Fruit fly (Drosophila melanogaster) whole organism, embryonic: ENCODE measurements around the gene Grasp65.

Source experiments
- Abd-B ChIP-seq: fragments of 200-800 bp; sonication (Bioruptor generic); optimal IDR thresholded peaks from 2 replicates; lab custom pipeline; 2018; ENCODE audit warnings: missing biosample characterization, mild to moderate bottlenecking, missing genetic modification characterization, moderate library complexity
- Awh ChIP-seq: fragments of 200-800 bp; sonication (Bioruptor generic); IDR thresholded peaks from 2 replicates; pipeline ENCODE4, ENCODE4 v1.3.6; 2022; ENCODE audit warnings: missing biosample characterization, missing genetic modification characterization
- Bteb2 ChIP-seq: fragments of 200-800 bp; sonication (Bioruptor generic); optimal IDR thresholded peaks from 2 replicates; lab custom pipeline; 2016; ENCODE audit warnings: missing biosample characterization, missing genetic modification characterization
- CG10147 ChIP-seq: fragments of 200-800 bp; sonication (Bioruptor generic); optimal IDR thresholded peaks from 2 replicates; lab custom pipeline; 2019; ENCODE audit warnings: missing biosample characterization, mild to moderate bottlenecking, missing genetic modification characterization, moderate library complexity
- CG10959 ChIP-seq: fragments of 200-800 bp; sonication (Bioruptor generic); IDR thresholded peaks from 2 replicates; pipeline ENCODE4 v1.3.6; 2022; ENCODE audit warnings: missing biosample characterization, missing genetic modification characterization
- CG13424 ChIP-seq: fragments of 200-800 bp; sonication (Bioruptor generic); optimal IDR thresholded peaks from 2 replicates; lab custom pipeline; 2019; ENCODE audit warnings: missing biosample characterization, mild to moderate bottlenecking, missing genetic modification characterization, moderate library complexity
- CG13624 ChIP-seq: fragments of 200-800 bp; sonication (Bioruptor generic); optimal IDR thresholded peaks from 2 replicates; lab custom pipeline; 2016; ENCODE audit warnings: missing biosample characterization, missing genetic modification characterization
- CG13894 ChIP-seq: fragments of 200-800 bp; sonication (Bioruptor generic); optimal IDR thresholded peaks from 3 replicates; lab custom pipeline; 2018; ENCODE audit warnings: missing biosample characterization, mild to moderate bottlenecking, missing genetic modification characterization, moderate library complexity
- CG14014 ChIP-seq: fragments of 200-800 bp; sonication (Bioruptor generic); IDR thresholded peaks from 2 replicates; pipeline ENCODE4 v1.3.6; 2022; ENCODE audit warnings: missing biosample characterization, missing genetic modification characterization
- CG14860 ChIP-seq: fragments of 200-800 bp; sonication (Bioruptor generic); IDR thresholded peaks from 3 replicates; pipeline ENCODE4 v1.3.6; 2022; ENCODE audit warnings: missing biosample characterization, missing genetic modification characterization; ENCODE audit not compliant: partially characterized antibody
- CG1529 ChIP-seq: fragments of 200-800 bp; sonication (Bioruptor generic); optimal IDR thresholded peaks from 3 replicates; lab custom pipeline; 2018; ENCODE audit warnings: missing biosample characterization, missing genetic modification characterization
- CG16815 ChIP-seq: fragments of 200-800 bp; sonication (Bioruptor generic); optimal IDR thresholded peaks from 3 replicates; lab custom pipeline; 2017; ENCODE audit warnings: missing biosample characterization, mild to moderate bottlenecking, missing genetic modification characterization
- CG17328 ChIP-seq: fragments of 200-800 bp; sonication (Bioruptor generic); IDR thresholded peaks from 2 replicates; pipeline ENCODE4 v1.3.6; 2022; ENCODE audit warnings: missing biosample characterization, missing genetic modification characterization
- CG17829 ChIP-seq: fragments of 200-800 bp; optimal IDR thresholded peaks from 2 replicates; lab custom pipeline; 2019; ENCODE audit warnings: missing biosample characterization, mild to moderate bottlenecking, missing genetic modification characterization, moderate library complexity
- CG18599 ChIP-seq: fragments of 200-800 bp; sonication (Bioruptor generic); optimal IDR thresholded peaks from 3 replicates; lab custom pipeline; 2017; ENCODE audit warnings: missing biosample characterization, missing genetic modification characterization, mild to moderate bottlenecking, moderate library complexity, missing genetic modification reagents
- CG2129 ChIP-seq: fragments of 200-800 bp; sonication (Bioruptor generic); IDR thresholded peaks from 2 replicates; pipeline ENCODE4 v1.3.6; 2022; ENCODE audit warnings: missing biosample characterization, missing genetic modification characterization; ENCODE audit not compliant: partially characterized antibody
- CG31365 ChIP-seq: fragments of 200-800 bp; sonication (Bioruptor generic); optimal IDR thresholded peaks from 2 replicates; lab custom pipeline; 2018; ENCODE audit warnings: missing biosample characterization, mild to moderate bottlenecking, missing genetic modification characterization
- CG3838 ChIP-seq: fragments of 200-800 bp; sonication (Bioruptor generic); optimal IDR thresholded peaks from 3 replicates; lab custom pipeline; 2016; ENCODE audit warnings: missing biosample characterization, missing genetic modification characterization
- CG3847 ChIP-seq: fragments of 200-800 bp; sonication (Bioruptor generic); IDR thresholded peaks from 2 replicates; pipeline ENCODE4 v1.3.6; 2022; ENCODE audit warnings: missing biosample characterization, missing genetic modification characterization
- CG6254 ChIP-seq: fragments of 200-800 bp; sonication (Bioruptor generic); optimal IDR thresholded peaks from 3 replicates; lab custom pipeline; 2017; ENCODE audit warnings: mild to moderate bottlenecking, missing biosample characterization, missing genetic modification reagents, missing genetic modification characterization
- CG6813 ChIP-seq: fragments of 200-800 bp; sonication (Bioruptor generic); optimal IDR thresholded peaks from 2 replicates; lab custom pipeline; 2017; ENCODE audit warnings: missing biosample characterization, missing genetic modification characterization, mild to moderate bottlenecking, moderate library complexity, missing genetic modification reagents
- CG7928 ChIP-seq: fragments of 200-800 bp; sonication (Bioruptor generic); optimal IDR thresholded peaks from 2 replicates; lab custom pipeline; 2017; ENCODE audit warnings: missing biosample characterization, mild to moderate bottlenecking, missing genetic modification characterization
- CG8478 ChIP-seq: fragments of >200 bp; optimal IDR thresholded peaks from 2 replicates; lab custom pipeline; 2018
- CG9609 ChIP-seq: fragments of 200-800 bp; sonication (Bioruptor generic); optimal IDR thresholded peaks from 3 replicates; lab custom pipeline; 2016; ENCODE audit warnings: missing biosample characterization, missing genetic modification characterization
- D19A ChIP-seq: fragments of 200-800 bp; optimal IDR thresholded peaks from 3 replicates; lab custom pipeline; 2019; ENCODE audit warnings: missing biosample characterization, mild to moderate bottlenecking, missing genetic modification characterization, moderate library complexity
- E2f2 ChIP-seq: fragments of 200-800 bp; sonication (Bioruptor generic); IDR thresholded peaks from 2 replicates; pipeline ENCODE4 v1.3.6; 2022; ENCODE audit warnings: missing biosample characterization, missing genetic modification characterization
- Gsc ChIP-seq: fragments of 200-800 bp; sonication (Bioruptor generic); IDR thresholded peaks from 2 replicates; pipeline ENCODE4 v1.3.6; 2022; ENCODE audit warnings: missing biosample characterization, missing genetic modification characterization
- Hr78 ChIP-seq, 2 experiments: fragments of 200-800 bp in 1 of 2; fragments of >200 bp in 1 of 2; sonication (Bioruptor generic) in 1 of 2; optimal IDR thresholded peaks; 2 replicates each; lab custom pipeline; 2017 to 2019; ENCODE audit warnings: missing biosample characterization in 2 of 2, missing genetic modification characterization in 2 of 2, mild to moderate bottlenecking in 1 of 2, moderate library complexity in 1 of 2
- Mes4 ChIP-seq: fragments of 200-800 bp; sonication (Bioruptor generic); optimal IDR thresholded peaks from 2 replicates; lab custom pipeline; 2016; ENCODE audit warnings: missing biosample characterization, missing genetic modification characterization
- NK7.1 ChIP-seq: fragments of 200-800 bp; sonication (Bioruptor generic); optimal IDR thresholded peaks from 3 replicates; lab custom pipeline; 2016; ENCODE audit warnings: missing biosample characterization, missing genetic modification characterization
- Oli ChIP-seq: fragments of 200-800 bp; sonication (Bioruptor generic); optimal IDR thresholded peaks from 2 replicates; lab custom pipeline; 2018; ENCODE audit warnings: missing biosample characterization, mild to moderate bottlenecking, missing genetic modification characterization, moderate library complexity
- Poxn ChIP-seq: fragments of 200-800 bp; sonication (Bioruptor generic); IDR thresholded peaks from 2 replicates; pipeline ENCODE4 v1.3.6; 2022; ENCODE audit warnings: missing biosample characterization, missing genetic modification characterization
- bbx ChIP-seq: fragments of 200-800 bp; sonication (Bioruptor generic); IDR thresholded peaks from 2 replicates; pipeline ENCODE4 v1.3.6; 2022; ENCODE audit warnings: missing biosample characterization, missing genetic modification characterization; ENCODE audit not compliant: partially characterized antibody
- btn ChIP-seq: fragments of 200-800 bp; sonication (Bioruptor generic); optimal IDR thresholded peaks from 2 replicates; lab custom pipeline; 2016; ENCODE audit warnings: missing biosample characterization, missing genetic modification characterization
- chinmo ChIP-seq: fragments of 200-800 bp; sonication (Bioruptor generic); IDR thresholded peaks from 4 replicates; pipeline ENCODE4 v1.3.6; 2022; ENCODE audit warnings: missing biosample characterization, missing genetic modification characterization; ENCODE audit not compliant: partially characterized antibody
- da ChIP-seq: fragments of 200-800 bp; sonication (Bioruptor generic); optimal IDR thresholded peaks from 2 replicates; lab custom pipeline; 2016; ENCODE audit warnings: missing biosample characterization, missing genetic modification characterization
- fd102C ChIP-seq: fragments of 200-800 bp; sonication (Bioruptor generic); optimal IDR thresholded peaks from 2 replicates; lab custom pipeline; 2018; ENCODE audit warnings: missing biosample characterization, mild to moderate bottlenecking, missing genetic modification characterization, moderate library complexity
- fu2 ChIP-seq: fragments of 200-800 bp; sonication (Bioruptor generic); optimal IDR thresholded peaks from 2 replicates; lab custom pipeline; 2016; ENCODE audit warnings: missing biosample characterization, missing genetic modification characterization
- insv ChIP-seq, 2 experiments: fragments of 200-800 bp; sonication (Bioruptor generic); optimal IDR thresholded peaks; 3 replicates each; lab custom pipeline; 2016 to 2018; ENCODE audit warnings: missing biosample characterization in 2 of 2, missing genetic modification characterization in 2 of 2
- jigr1 ChIP-seq: fragments of 200-800 bp; sonication (Bioruptor generic); IDR thresholded peaks from 3 replicates; pipeline ENCODE4 v1.3.6; 2022; ENCODE audit warnings: missing biosample characterization, missing genetic modification characterization
- lab ChIP-seq: fragments of 200-800 bp; sonication (Bioruptor generic); optimal IDR thresholded peaks from 3 replicates; lab custom pipeline; 2017; ENCODE audit warnings: missing biosample characterization, missing genetic modification characterization, mild to moderate bottlenecking, moderate library complexity, missing genetic modification reagents
- lola ChIP-seq, 3 experiments: fragments of >200 bp in 2 of 3; fragments of 200-800 bp in 1 of 3; sonication (Bioruptor generic) in 1 of 3; optimal IDR thresholded peaks; 2 replicates each; lab custom pipeline; 2017 to 2019; ENCODE audit warnings: missing biosample characterization in 3 of 3, missing genetic modification characterization in 3 of 3, mild to moderate bottlenecking in 1 of 3, moderate library complexity in 1 of 3
- nerfin-2 ChIP-seq: fragments of 200-800 bp; sonication (Bioruptor generic); IDR thresholded peaks from 2 replicates; pipeline ENCODE4 v1.3.6; 2022; ENCODE audit warnings: missing biosample characterization, missing genetic modification characterization; ENCODE audit not compliant: partially characterized antibody
- row ChIP-seq: fragments of 200-800 bp; sonication (Bioruptor generic); IDR thresholded peaks from 3 replicates; pipeline ENCODE4 v1.3.6; 2022; ENCODE audit warnings: missing biosample characterization, missing genetic modification characterization
- slp2 ChIP-seq: fragments of 200-800 bp; sonication (Bioruptor generic); optimal IDR thresholded peaks from 2 replicates; lab custom pipeline; 2016; ENCODE audit warnings: missing biosample characterization, missing genetic modification characterization
- so ChIP-seq: fragments of 200-800 bp; sonication (Bioruptor generic); IDR thresholded peaks from 3 replicates; pipeline ENCODE4 v1.3.6; 2022; ENCODE audit warnings: missing biosample characterization, missing genetic modification characterization
- ssp ChIP-seq: fragments of 200-800 bp; sonication (Bioruptor generic); IDR thresholded peaks from 2 replicates; pipeline ENCODE4 v1.3.6; 2022; ENCODE audit warnings: missing biosample characterization, missing genetic modification characterization
- unpg ChIP-seq: fragments of 200-800 bp; sonication (Bioruptor generic); optimal IDR thresholded peaks from 3 replicates; lab custom pipeline; 2018; ENCODE audit warnings: missing biosample characterization, mild to moderate bottlenecking, missing genetic modification characterization, moderate library complexity
- vvl ChIP-seq: fragments of 200-800 bp; sonication (Bioruptor generic); IDR thresholded peaks from 2 replicates; pipeline ENCODE4 v1.3.6; 2022; ENCODE audit warnings: missing biosample characterization, missing genetic modification characterization

Gene Grasp65

dm6 chr3L:19896892-19897684 is 27.7 kb upstream of the Grasp65 start (continued):
- no peak for TF ChIP-seq fd102C (GFP tag; lab: Kevin White, UChicago)
- peak; percentile 15 for TF ChIP-seq CG9609 (GFP tag; lab: Kevin White, UChicago)
- TF ChIP-seq CG13424 (tag; lab: Kevin White, UChicago): peak; percentile 7
- no peak for TF ChIP-seq CG13894
- no peak for TF ChIP-seq CG8478
- TF ChIP-seq CG18599 (GFP tag; lab: Kevin White, UChicago): peak; percentile 57
- TF ChIP-seq ssp: no peak
- TF ChIP-seq so (GFP tag; lab: Robert Waterston, UW): 0 out of 3 replicates have a peak, but pooled peaks have one; percentile 9
- TF ChIP-seq Mes4 (GFP tag; lab: Kevin White, UChicago): no peak
- no peak for TF ChIP-seq Gsc (GFP tag; lab: Robert Waterston, UW)
- no peak for TF ChIP-seq nerfin-2
- TF ChIP-seq E2f2: no peak; the same call in 1 of the 2 replicates
- TF ChIP-seq CG10147 (GFP tag; lab: Kevin White, UChicago): no peak
- peak; percentile 15 for TF ChIP-seq fu2 (GFP tag; lab: Kevin White, UChicago)
- no peak for TF ChIP-seq NK7.1 (GFP tag; lab: Kevin White, UChicago)
- peak; percentile 49 for TF ChIP-seq CG13624 (GFP tag; lab: Kevin White, UChicago)
- peak; percentile 23 for TF ChIP-seq CG17829 (tag; lab: Kevin White, UChicago)
- TF ChIP-seq unpg (GFP tag; lab: Kevin White, UChicago): no peak
- TF ChIP-seq CG2129: no peak
- TF ChIP-seq CG17328 (GFP tag; lab: Robert Waterston, UW): no peak
- no peak for TF ChIP-seq Hr78 (GFP tag; optimal IDR thresholded peaks at IDR 0.05; lab: Kevin White, UChicago)
- no peak for TF ChIP-seq da
- TF ChIP-seq CG6813: no peak
- 0 out of 2 replicates have a peak, but pooled peaks have one; percentile 12 for TF ChIP-seq vvl (GFP tag; lab: Robert Waterston, UW)
- TF ChIP-seq Abd-B: no peak
- TF ChIP-seq CG3847 (GFP tag; lab: Robert Waterston, UW): peak; percentile 17; the same call in 1 of the 2 replicates
- TF ChIP-seq CG1529: no peak
- no peak for TF ChIP-seq Poxn (GFP tag; lab: Robert Waterston, UW)
- no peak for TF ChIP-seq CG7928 (GFP tag; lab: Kevin White, UChicago)
- no peak for TF ChIP-seq CG16815 (GFP tag; lab: Kevin White, UChicago)
- no peak for TF ChIP-seq Oli (tag; lab: Kevin White, UChicago)
- no peak for TF ChIP-seq btn (GFP tag; lab: Kevin White, UChicago)
- peak; percentile 33 for TF ChIP-seq lab
- TF ChIP-seq chinmo (GFP tag; lab: Robert Waterston, UW): peak; percentile 74; the same call in 2 of the 4 replicates
- TF ChIP-seq D19A (tag; lab: Kevin White, UChicago): no peak
- TF ChIP-seq jigr1 (GFP tag; lab: Robert Waterston, UW): no peak
- no peak for TF ChIP-seq lola (GFP tag; optimal IDR thresholded peaks at IDR 0.05; lab: Kevin White, UChicago)
- no peak for TF ChIP-seq bbx (GFP tag; lab: Robert Waterston, UW)
- no peak for TF ChIP-seq CG31365 (tag; lab: Kevin White, UChicago)
- peak; percentile 7 for TF ChIP-seq CG6254 (GFP tag; lab: Kevin White, UChicago)
- peak; percentile 46 for TF ChIP-seq Bteb2 (GFP tag; lab: Kevin White, UChicago)
- no peak for TF ChIP-seq insv (GFP tag; optimal IDR thresholded peaks at IDR 0.05; lab: Kevin White, UChicago)
- TF ChIP-seq row (GFP tag; lab: Robert Waterston, UW): peak; percentile 29; the same call in 2 of the 3 replicates
- TF ChIP-seq CG10959 (GFP tag; lab: Robert Waterston, UW): no peak
- TF ChIP-seq CG14014: no peak
- TF ChIP-seq CG3838 (GFP tag; lab: Kevin White, UChicago): no peak
- no peak for TF ChIP-seq CG14860
- TF ChIP-seq slp2 (GFP tag; lab: Kevin White, UChicago): peak; percentile 15
- TF ChIP-seq Awh: no peak
